Worm (Caenorhabditis elegans) whole organism, midembryonic: ENCODE data around the gene plr-1.

Experiments used
- T22C8.4 ChIP-seq: fragments of 200-800 bp; sonication (Bioruptor generic); IDR thresholded peaks from 2 replicates; pipeline ENCODE4 v1.3.6; 2022; ENCODE audit warnings: missing genetic modification characterization, missing compliant biosample characterization
- cog-1 ChIP-seq: sonication (generic microtip); optimal IDR thresholded peaks from 2 replicates; lab custom pipeline; 2016; ENCODE audit warnings: missing genetic modification characterization, missing compliant biosample characterization
- flt-1 ChIP-seq: fragments of 200-800 bp; sonication (Bioruptor generic); IDR thresholded peaks from 2 replicates; pipeline ENCODE4 v1.3.6; 2022; ENCODE audit warnings: missing genetic modification characterization, missing compliant biosample characterization
- klf-2 ChIP-seq: fragments of 200-800 bp; sonication (Bioruptor generic); conservative IDR thresholded peaks from 2 replicates; pipeline ENCODE4 v1.3.6; 2022; ENCODE audit warnings: missing genetic modification reagents, missing genetic modification characterization, missing compliant biosample characterization
- med-1 ChIP-seq: sonication (generic microtip); optimal IDR thresholded peaks from 2 replicates; lab custom pipeline; 2017; ENCODE audit warnings: missing genetic modification characterization, mild to moderate bottlenecking, missing compliant biosample characterization, antibody characterized with exemption, missing genetic modification reagents; ENCODE audit not compliant: insufficient read depth
- ref-1 ChIP-seq: fragments of 200-800 bp; sonication (Bioruptor generic); conservative IDR thresholded peaks from 2 replicates; pipeline ENCODE4 v1.3.6; 2022; ENCODE audit warnings: missing genetic modification reagents, missing genetic modification characterization, missing compliant biosample characterization
- tab-1 ChIP-seq: fragments of 200-800 bp; sonication (Bioruptor generic); IDR thresholded peaks from 2 replicates; pipeline ENCODE4 v1.3.6; 2022; ENCODE audit warnings: missing genetic modification characterization, missing compliant biosample characterization
- ztf-23 ChIP-seq: fragments of 200-800 bp; sonication (Bioruptor generic); IDR thresholded peaks from 2 replicates; pipeline ENCODE4 v1.3.6; 2022; ENCODE audit warnings: missing genetic modification reagents, missing genetic modification characterization, missing compliant biosample characterization
- ztf-29 ChIP-seq: fragments of 200-800 bp; sonication (Bioruptor generic); IDR thresholded peaks from 2 replicates; pipeline ENCODE4 v1.3.6; 2022; ENCODE audit warnings: missing genetic modification reagents, missing genetic modification characterization, missing compliant biosample characterization

Gene plr-1

ce11 chrIII:11444796-11445386 is 11.8 kb upstream of the plr-1 start:
- TF ChIP-seq cog-1 (tag; lab: Kevin White, UChicago) = no peak
- TF ChIP-seq ztf-23 (GFP tag; lab: Robert Waterston, UW) = no peak
- TF ChIP-seq med-1 (GFP tag; lab: Kevin White, UChicago) = no peak

DNA sequence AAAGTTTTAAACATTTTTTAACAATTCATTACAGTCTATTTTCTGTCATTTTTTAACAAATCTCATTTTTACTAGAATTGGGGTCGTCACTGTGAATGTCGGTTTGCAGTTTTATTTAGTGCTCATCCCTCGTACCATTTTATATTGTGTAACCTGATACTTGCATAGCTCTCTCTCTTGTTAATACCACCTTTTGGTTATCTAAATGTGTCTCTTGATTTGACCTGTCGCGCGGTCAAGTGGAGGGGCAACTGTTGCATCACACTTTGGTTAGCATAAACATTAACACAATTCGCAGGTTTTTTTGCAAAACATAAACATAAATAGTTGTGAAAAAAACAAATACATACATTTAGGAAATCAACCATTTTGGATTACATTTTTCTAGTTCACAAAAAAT is 9.9 kb upstream of the plr-1 start:
- TF ChIP-seq cog-1 (tag; lab: Kevin White, UChicago) = no peak
- TF ChIP-seq T22C8.4 = no peak
- no peak for TF ChIP-seq ztf-23 (GFP tag; lab: Robert Waterston, UW)
- TF ChIP-seq ztf-29 (GFP tag; lab: Robert Waterston, UW) = no peak
- TF ChIP-seq ref-1 (GFP tag; lab: Robert Waterston, UW) = no peak
- TF ChIP-seq flt-1 (GFP tag; lab: Robert Waterston, UW) = no peak
- TF ChIP-seq tab-1 (GFP tag; lab: Robert Waterston, UW) = no peak
- TF ChIP-seq klf-2 (GFP tag; lab: Robert Waterston, UW) = no peak
- no peak for TF ChIP-seq med-1 (GFP tag; lab: Kevin White, UChicago)

- TF ChIP-seq flt-1 (GFP tag; lab: Robert Waterston, UW) = no peak
- no peak for TF ChIP-seq T22C8.4
- TF ChIP-seq ref-1 (GFP tag; lab: Robert Waterston, UW) = no peak
- TF ChIP-seq cog-1 (tag; lab: Kevin White, UChicago) = no peak
- TF ChIP-seq tab-1 (GFP tag; lab: Robert Waterston, UW) = no peak
- no peak for TF ChIP-seq ztf-29 (GFP tag; lab: Robert Waterston, UW)
Measured at ce11 chrIII:11448330-11448729, 8.3 kb upstream of the plr-1 start.

DNA sequence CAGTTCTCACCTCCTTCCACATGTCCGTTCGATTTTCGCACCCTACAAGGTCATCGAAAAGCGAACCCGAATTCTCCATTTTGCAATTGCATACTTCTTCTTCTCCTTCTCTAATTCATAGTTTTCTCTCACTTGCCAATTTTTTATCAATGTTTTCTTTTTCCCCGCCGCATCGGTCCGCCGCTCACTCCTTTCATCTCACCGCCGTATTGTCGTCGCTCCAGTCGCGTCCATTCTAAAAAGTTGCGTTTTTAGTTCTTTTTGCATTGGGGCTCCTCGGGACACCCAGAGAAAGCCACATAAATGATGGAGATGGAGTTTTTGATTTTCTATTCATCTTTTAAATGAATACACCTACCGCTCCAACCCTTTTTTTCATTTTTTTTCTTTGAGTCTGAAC is 5.3 kb upstream of the plr-1 start:
- TF ChIP-seq ztf-29 (GFP tag; lab: Robert Waterston, UW) (no peak), ref-1 (GFP tag; lab: Robert Waterston, UW) (no peak), klf-2 (GFP tag; lab: Robert Waterston, UW) (no peak), med-1 (GFP tag; lab: Kevin White, UChicago) (no peak), flt-1 (GFP tag; lab: Robert Waterston, UW) (no peak), tab-1 (GFP tag; lab: Robert Waterston, UW) (no peak), cog-1 (tag; lab: Kevin White, UChicago) (no peak), T22C8.4 (no peak)

DNA sequence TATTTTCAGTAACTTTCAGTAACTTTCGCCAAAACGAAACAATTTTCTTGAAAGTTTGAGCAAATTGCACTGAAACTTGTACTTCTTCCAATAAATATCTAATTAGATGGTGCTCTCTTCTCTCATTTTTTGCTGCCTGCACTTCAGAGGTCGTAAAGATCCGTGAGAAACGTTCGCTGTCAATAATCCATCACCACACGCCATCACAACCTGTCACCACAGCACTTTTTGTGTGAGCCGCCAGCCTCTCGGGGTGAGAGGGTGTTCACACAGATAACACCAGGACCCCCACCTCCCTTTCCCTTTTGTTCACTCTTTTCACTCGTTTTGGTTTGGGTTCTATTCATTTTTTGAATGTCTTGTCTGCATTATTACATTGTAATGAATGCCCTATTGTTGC is 4.1 kb upstream of the plr-1 start:
- TF ChIP-seq med-1 (GFP tag; lab: Kevin White, UChicago) (no peak), ztf-29 (GFP tag; lab: Robert Waterston, UW) (no peak)

DNA sequence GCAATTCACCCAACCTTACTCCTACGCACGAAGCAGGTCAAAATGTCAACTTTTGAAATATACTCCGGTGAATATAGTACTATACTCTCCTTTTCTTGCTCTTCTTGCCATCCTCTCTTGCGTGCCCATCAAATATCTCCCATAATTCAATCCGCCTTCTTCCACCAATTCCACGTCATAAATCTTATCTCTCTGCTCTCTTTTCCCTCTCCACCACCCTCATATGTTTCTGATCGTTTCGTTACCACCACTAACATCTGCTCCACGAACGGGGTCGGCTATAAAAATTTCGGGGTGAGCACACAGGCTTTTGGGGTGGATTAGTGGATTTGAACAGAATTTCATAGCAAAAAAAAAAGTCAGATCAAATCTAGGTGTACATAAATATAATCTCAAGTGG is 2.7 kb upstream of the plr-1 start:
- TF ChIP-seq klf-2 (GFP tag; lab: Robert Waterston, UW) (no peak), tab-1 (GFP tag; lab: Robert Waterston, UW) (no peak), T22C8.4 (no peak), med-1 (GFP tag; lab: Kevin White, UChicago) (no peak), ref-1 (GFP tag; lab: Robert Waterston, UW) (no peak), cog-1 (tag; lab: Kevin White, UChicago) (no peak), flt-1 (GFP tag; lab: Robert Waterston, UW) (no peak), ztf-29 (GFP tag; lab: Robert Waterston, UW) (no peak), ztf-23 (GFP tag; lab: Robert Waterston, UW) (no peak)

DNA sequence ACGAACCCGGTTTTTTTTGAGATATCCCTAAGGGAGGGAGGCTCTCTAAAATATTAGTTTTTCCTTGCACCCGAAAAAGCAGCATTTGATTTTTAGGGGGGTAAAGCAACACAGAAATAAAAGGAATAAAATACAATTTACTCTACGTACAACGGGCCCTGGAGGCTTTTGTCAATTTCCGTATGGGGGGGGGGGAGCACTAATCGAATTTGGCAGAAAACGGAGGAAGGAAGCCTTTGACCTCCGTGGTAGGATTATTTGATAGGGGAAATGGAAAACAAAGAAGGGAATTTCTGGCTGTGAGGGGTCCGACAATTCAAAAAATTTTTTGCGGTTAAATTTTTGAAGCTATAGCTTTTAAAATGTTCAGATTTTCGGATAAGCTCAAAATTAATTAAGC is 1.2 kb downstream of the plr-1 start:
- TF ChIP-seq med-1 (GFP tag; lab: Kevin White, UChicago) (no peak), klf-2 (GFP tag; lab: Robert Waterston, UW) (no peak), cog-1 (tag; lab: Kevin White, UChicago) (no peak), tab-1 (GFP tag; lab: Robert Waterston, UW) (no peak), T22C8.4 (no peak), ztf-29 (GFP tag; lab: Robert Waterston, UW) (no peak), ref-1 (GFP tag; lab: Robert Waterston, UW) (no peak), flt-1 (GFP tag; lab: Robert Waterston, UW) (no peak), ztf-23 (GFP tag; lab: Robert Waterston, UW) (no peak)

ce11 chrIII:11459041-11459440 is 2.4 kb downstream of the plr-1 start:
- TF ChIP-seq klf-2 (GFP tag; lab: Robert Waterston, UW) = no peak
- no peak for TF ChIP-seq T22C8.4
- no peak for TF ChIP-seq med-1 (GFP tag; lab: Kevin White, UChicago)
- TF ChIP-seq cog-1 (tag; lab: Kevin White, UChicago) = no peak
- TF ChIP-seq flt-1 (GFP tag; lab: Robert Waterston, UW) = no peak
- TF ChIP-seq ztf-29 (GFP tag; lab: Robert Waterston, UW) = no peak
- no peak for TF ChIP-seq ztf-23 (GFP tag; lab: Robert Waterston, UW)
- no peak for TF ChIP-seq tab-1 (GFP tag; lab: Robert Waterston, UW)
- TF ChIP-seq ref-1 (GFP tag; lab: Robert Waterston, UW) = no peak

DNA sequence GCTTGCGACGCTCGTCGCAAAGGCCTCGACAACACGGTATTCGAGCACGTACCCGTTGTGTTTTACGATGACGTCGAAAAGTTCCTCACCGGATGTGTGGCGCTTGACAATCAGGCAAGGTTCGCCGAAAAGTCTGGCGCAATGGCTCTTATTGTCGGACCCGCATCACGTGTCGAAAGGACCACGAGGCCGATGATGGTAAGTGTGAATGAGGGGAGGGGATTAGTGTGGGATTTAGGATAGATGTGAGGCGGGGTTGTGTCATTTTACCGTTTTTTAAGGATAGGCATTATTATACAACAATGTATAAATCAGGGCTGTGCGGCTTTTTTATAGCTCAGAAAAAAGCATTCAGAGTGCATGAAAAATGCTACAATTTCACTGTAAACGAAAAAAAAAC is 3.1 kb downstream of the plr-1 start:
- no peak for TF ChIP-seq cog-1 (tag; lab: Kevin White, UChicago)

ce11 chrIII:11462332-11462731 is 5.7 kb downstream of the plr-1 start:
- TF ChIP-seq tab-1 (GFP tag; lab: Robert Waterston, UW) (no peak), klf-2 (GFP tag; lab: Robert Waterston, UW) (no peak), flt-1 (GFP tag; lab: Robert Waterston, UW) (no peak), ztf-23 (GFP tag; lab: Robert Waterston, UW) (no peak), ztf-29 (GFP tag; lab: Robert Waterston, UW) (no peak), cog-1 (tag; lab: Kevin White, UChicago) (no peak), med-1 (GFP tag; lab: Kevin White, UChicago) (no peak)
